Fruit fly (Drosophila melanogaster) whole organism, embryonic: ENCODE results near the gene Gnpat.

ENCODE experiments used
- Atf-2 ChIP-seq: fragments of 200-800 bp; sonication (Bioruptor generic); optimal IDR thresholded peaks from 2 replicates; lab custom pipeline; 2016; ENCODE audit warnings: missing biosample characterization, missing genetic modification characterization
- CG15073 ChIP-seq: fragments of 200-800 bp; sonication (Bioruptor generic); optimal IDR thresholded peaks from 2 replicates; lab custom pipeline; 2016; ENCODE audit warnings: missing biosample characterization, missing genetic modification characterization
- CG15514 ChIP-seq: fragments of 200-800 bp; sonication (Bioruptor generic); optimal IDR thresholded peaks from 3 replicates; lab custom pipeline; 2017; ENCODE audit warnings: missing biosample characterization, missing genetic modification characterization, mild to moderate bottlenecking, moderate library complexity, missing genetic modification reagents
- CG17359 ChIP-seq: fragments of 200-800 bp; sonication (Bioruptor generic); optimal IDR thresholded peaks from 3 replicates; lab custom pipeline; 2018; ENCODE audit warnings: missing biosample characterization, mild to moderate bottlenecking, missing genetic modification characterization, moderate library complexity
- CG17612 ChIP-seq: fragments of 200-800 bp; sonication (Bioruptor generic); IDR thresholded peaks from 2 replicates; pipeline ENCODE4 v1.3.6; 2022; ENCODE audit warnings: missing biosample characterization, missing genetic modification characterization
- CG17802 ChIP-seq: fragments of 200-800 bp; sonication (Bioruptor generic); optimal IDR thresholded peaks from 2 replicates; lab custom pipeline; 2018; ENCODE audit warnings: missing biosample characterization, mild to moderate bottlenecking, missing genetic modification characterization, moderate library complexity
- CG1792 ChIP-seq: fragments of 200-800 bp; sonication (Bioruptor generic); optimal IDR thresholded peaks from 2 replicates; lab custom pipeline; 2016; ENCODE audit warnings: missing biosample characterization, missing genetic modification characterization
- CG18262 ChIP-seq: fragments of 200-800 bp; optimal IDR thresholded peaks from 3 replicates; lab custom pipeline; 2019; ENCODE audit warnings: missing biosample characterization, mild to moderate bottlenecking, missing genetic modification characterization, moderate library complexity
- CG30020 ChIP-seq: fragments of 200-800 bp; optimal IDR thresholded peaks from 2 replicates; lab custom pipeline; 2019; ENCODE audit warnings: missing biosample characterization, mild to moderate bottlenecking, missing genetic modification characterization, moderate library complexity
- CG4820 ChIP-seq: fragments of 200-800 bp; sonication (Bioruptor generic); optimal IDR thresholded peaks from 3 replicates; lab custom pipeline; 2016; ENCODE audit warnings: missing biosample characterization, missing genetic modification characterization
- CG6683 ChIP-seq: fragments of 200-800 bp; sonication (Bioruptor generic); optimal IDR thresholded peaks from 2 replicates; lab custom pipeline; 2017; ENCODE audit warnings: missing biosample characterization, mild to moderate bottlenecking, missing genetic modification characterization, missing genetic modification reagents
- CG6765 ChIP-seq: fragments of 200-800 bp; sonication (Bioruptor generic); optimal IDR thresholded peaks from 3 replicates; lab custom pipeline; 2017; ENCODE audit warnings: missing biosample characterization, mild to moderate bottlenecking, missing genetic modification characterization
- CkIIα-i1 ChIP-seq: fragments of 200-800 bp; sonication (Bioruptor generic); IDR thresholded peaks from 2 replicates; pipeline ENCODE4 v1.3.6; 2022; ENCODE audit warnings: missing biosample characterization, missing genetic modification characterization
- CrebB ChIP-seq: fragments of 200-800 bp; sonication (Bioruptor generic); optimal IDR thresholded peaks from 3 replicates; lab custom pipeline; 2018; ENCODE audit warnings: missing biosample characterization, mild to moderate bottlenecking, missing genetic modification characterization
- Dref ChIP-seq: fragments of 200-800 bp; sonication (Bioruptor generic); IDR thresholded peaks from 2 replicates; pipeline ENCODE4 v1.3.6; 2022; ENCODE audit warnings: missing biosample characterization, missing genetic modification characterization
- ERR ChIP-seq: fragments of 200-800 bp; sonication (Bioruptor generic); optimal IDR thresholded peaks from 2 replicates; lab custom pipeline; 2016; ENCODE audit warnings: missing biosample characterization, missing genetic modification characterization
- H15 ChIP-seq: fragments of 200-800 bp; sonication (Bioruptor generic); IDR thresholded peaks from 3 replicates; pipeline ENCODE4 v1.3.6; 2022; ENCODE audit warnings: missing biosample characterization, missing genetic modification characterization
- H2.0 ChIP-seq: fragments of 200-800 bp; sonication (Bioruptor generic); IDR thresholded peaks from 2 replicates; pipeline ENCODE4 v1.3.6; 2022; ENCODE audit warnings: missing biosample characterization, missing genetic modification characterization
- HLH54F ChIP-seq: fragments of 200-800 bp; sonication (Bioruptor generic); optimal IDR thresholded peaks from 3 replicates; lab custom pipeline; 2016; ENCODE audit warnings: missing biosample characterization, missing genetic modification characterization
- Hmx ChIP-seq: fragments of 200-800 bp; sonication (Bioruptor generic); optimal IDR thresholded peaks from 2 replicates; lab custom pipeline; 2016; ENCODE audit warnings: missing biosample characterization, missing genetic modification characterization
- Kr ChIP-seq: fragments of 200-800 bp; sonication (Bioruptor generic); optimal IDR thresholded peaks from 2 replicates; lab custom pipeline; 2017; ENCODE audit warnings: missing biosample characterization, mild to moderate bottlenecking, missing genetic modification characterization
- Lim3 ChIP-seq: fragments of 200-800 bp; sonication (Bioruptor generic); IDR thresholded peaks from 2 replicates; pipeline ENCODE4 v1.3.6; 2022; ENCODE audit warnings: missing biosample characterization, missing genetic modification characterization
- Nf-YA ChIP-seq: fragments of 200-800 bp; sonication (Bioruptor generic); IDR thresholded peaks from 2 replicates; pipeline ENCODE4 v1.3.6; 2022; ENCODE audit warnings: missing biosample characterization, missing genetic modification characterization
- Nf-YC ChIP-seq: fragments of 200-800 bp; optimal IDR thresholded peaks from 3 replicates; lab custom pipeline; 2019; ENCODE audit warnings: missing biosample characterization, mild to moderate bottlenecking, missing genetic modification characterization, moderate library complexity
- Sin3A ChIP-seq: fragments of >200 bp; optimal IDR thresholded peaks from 2 replicates; lab custom pipeline; 2018
- Sry-β ChIP-seq: fragments of 200-800 bp; sonication (Bioruptor generic); optimal IDR thresholded peaks from 2 replicates; lab custom pipeline; 2018; ENCODE audit warnings: missing biosample characterization, mild to moderate bottlenecking, missing genetic modification characterization, moderate library complexity
- TFAM ChIP-seq: fragments of 200-800 bp; sonication (Bioruptor generic); optimal IDR thresholded peaks from 2 replicates; lab custom pipeline; 2017; ENCODE audit warnings: missing biosample characterization, missing genetic modification characterization, inconsistent platforms
- ab ChIP-seq: fragments of 200-800 bp; sonication (Bioruptor generic); optimal IDR thresholded peaks from 2 replicates; lab custom pipeline; 2016; ENCODE audit warnings: missing biosample characterization, missing genetic modification characterization
- bab2 ChIP-seq: fragments of 200-800 bp; sonication (Bioruptor generic); optimal IDR thresholded peaks from 2 replicates; lab custom pipeline; 2016; ENCODE audit warnings: missing biosample characterization, missing genetic modification characterization
- cad ChIP-seq: fragments of >200 bp; optimal IDR thresholded peaks from 2 replicates; lab custom pipeline; 2017; ENCODE audit warnings: missing biosample characterization, missing genetic modification characterization
- ci ChIP-seq: fragments of 200-800 bp; sonication (Bioruptor generic); IDR thresholded peaks from 3 replicates; pipeline ENCODE4 v1.3.6; 2022; ENCODE audit warnings: missing biosample characterization, missing genetic modification characterization
- dmrt11E ChIP-seq: fragments of 200-800 bp; sonication (Bioruptor generic); optimal IDR thresholded peaks from 3 replicates; lab custom pipeline; 2018; ENCODE audit warnings: missing biosample characterization, mild to moderate bottlenecking, missing genetic modification characterization, moderate library complexity
- ewg ChIP-seq: fragments of 200-800 bp; sonication (Bioruptor generic); optimal IDR thresholded peaks from 3 replicates; lab custom pipeline; 2017; ENCODE audit warnings: mild to moderate bottlenecking, missing biosample characterization, missing genetic modification reagents, missing genetic modification characterization
- fd96Cb ChIP-seq: fragments of 200-800 bp; sonication (Bioruptor generic); optimal IDR thresholded peaks from 2 replicates; lab custom pipeline; 2018; ENCODE audit warnings: missing biosample characterization, mild to moderate bottlenecking, missing genetic modification characterization, moderate library complexity
- grn ChIP-seq: fragments of 200-800 bp; sonication (Bioruptor generic); optimal IDR thresholded peaks from 3 replicates; lab custom pipeline; 2017; ENCODE audit warnings: missing biosample characterization, missing genetic modification characterization
- h ChIP-seq: fragments of >200 bp; optimal IDR thresholded peaks from 2 replicates; lab custom pipeline; 2017
- her ChIP-seq: fragments of 200-800 bp; sonication (Bioruptor generic); optimal IDR thresholded peaks from 2 replicates; lab custom pipeline; 2016; ENCODE audit warnings: missing biosample characterization, missing genetic modification characterization
- nau ChIP-seq: fragments of 200-800 bp; sonication (Bioruptor generic); optimal IDR thresholded peaks from 3 replicates; lab custom pipeline; 2017; ENCODE audit warnings: missing biosample characterization, mild to moderate bottlenecking, missing genetic modification characterization, missing genetic modification reagents
- onecut ChIP-seq: fragments of 200-800 bp; sonication (Bioruptor generic); IDR thresholded peaks from 2 replicates; pipeline ENCODE4 v1.3.6; 2022; ENCODE audit warnings: missing biosample characterization, missing genetic modification characterization
- otp ChIP-seq: fragments of 200-800 bp; sonication (Bioruptor generic); IDR thresholded peaks from 3 replicates; pipeline ENCODE4, ENCODE4 v1.3.6; 2022; ENCODE audit warnings: missing biosample characterization, missing genetic modification characterization
- pb ChIP-seq: fragments of 200-800 bp; sonication (Bioruptor generic); optimal IDR thresholded peaks from 3 replicates; lab custom pipeline; 2016; ENCODE audit warnings: missing biosample characterization, missing genetic modification characterization
- pfk ChIP-seq: fragments of 200-800 bp; sonication (Bioruptor generic); optimal IDR thresholded peaks from 2 replicates; lab custom pipeline; 2018; ENCODE audit warnings: missing biosample characterization, mild to moderate bottlenecking, missing genetic modification characterization, moderate library complexity
- pnt ChIP-seq: fragments of 200-800 bp; sonication (Bioruptor generic); optimal IDR thresholded peaks from 3 replicates; lab custom pipeline; 2016; ENCODE audit warnings: missing biosample characterization, missing genetic modification characterization
- ranshi ChIP-seq: fragments of 200-800 bp; sonication (Bioruptor generic); IDR thresholded peaks from 2 replicates; pipeline ENCODE4 v1.3.6; 2022; ENCODE audit warnings: missing biosample characterization, missing genetic modification characterization
- ro ChIP-seq: fragments of 200-800 bp; sonication (Bioruptor generic); IDR thresholded peaks from 2 replicates; pipeline ENCODE4 v1.3.6; 2022; ENCODE audit warnings: missing biosample characterization, missing genetic modification characterization
- sc ChIP-seq, 3 experiments: fragments of >200 bp in 2 of 3; fragments of 200-800 bp in 1 of 3; sonication (Bioruptor generic) in 1 of 3; optimal IDR thresholded peaks; 2 replicates in 2 of 3; 3 replicates in 1 of 3; lab custom pipeline; 2017; ENCODE audit warnings: mild to moderate bottlenecking in 1 of 3, missing biosample characterization in 1 of 3, missing genetic modification characterization in 1 of 3, missing genetic modification reagents in 1 of 3
- slbo ChIP-seq: fragments of 200-800 bp; sonication (Bioruptor generic); IDR thresholded peaks from 2 replicates; pipeline ENCODE4 v1.3.6; 2022; ENCODE audit warnings: missing biosample characterization, missing genetic modification characterization
- tgo ChIP-seq: fragments of 200-800 bp; sonication (Bioruptor generic); IDR thresholded peaks from 3 replicates; pipeline ENCODE4 v1.3.6; 2022; ENCODE audit warnings: missing biosample characterization, missing genetic modification characterization
- trem ChIP-seq: fragments of 200-800 bp; optimal IDR thresholded peaks from 3 replicates; lab custom pipeline; 2019; ENCODE audit warnings: missing biosample characterization, mild to moderate bottlenecking, missing genetic modification characterization, moderate library complexity
- ttk ChIP-seq: fragments of 200-800 bp; sonication (Bioruptor generic); IDR thresholded peaks from 2 replicates; pipeline ENCODE4 v2.1.2; 2022; ENCODE audit warnings: missing biosample characterization, missing genetic modification characterization
- tx ChIP-seq: fragments of 200-800 bp; sonication (Bioruptor generic); optimal IDR thresholded peaks from 2 replicates; lab custom pipeline; 2016; ENCODE audit warnings: missing biosample characterization, missing genetic modification characterization
- vfl ChIP-seq: fragments of 200-800 bp; sonication (Bioruptor generic); optimal IDR thresholded peaks from 2 replicates; lab custom pipeline; 2016; ENCODE audit warnings: missing biosample characterization, missing genetic modification characterization
- wek ChIP-seq: fragments of 200-800 bp; sonication (Bioruptor generic); optimal IDR thresholded peaks from 3 replicates; lab custom pipeline; 2018; ENCODE audit warnings: missing biosample characterization, mild to moderate bottlenecking, missing genetic modification characterization, moderate library complexity

Gnpat gene

DNA sequence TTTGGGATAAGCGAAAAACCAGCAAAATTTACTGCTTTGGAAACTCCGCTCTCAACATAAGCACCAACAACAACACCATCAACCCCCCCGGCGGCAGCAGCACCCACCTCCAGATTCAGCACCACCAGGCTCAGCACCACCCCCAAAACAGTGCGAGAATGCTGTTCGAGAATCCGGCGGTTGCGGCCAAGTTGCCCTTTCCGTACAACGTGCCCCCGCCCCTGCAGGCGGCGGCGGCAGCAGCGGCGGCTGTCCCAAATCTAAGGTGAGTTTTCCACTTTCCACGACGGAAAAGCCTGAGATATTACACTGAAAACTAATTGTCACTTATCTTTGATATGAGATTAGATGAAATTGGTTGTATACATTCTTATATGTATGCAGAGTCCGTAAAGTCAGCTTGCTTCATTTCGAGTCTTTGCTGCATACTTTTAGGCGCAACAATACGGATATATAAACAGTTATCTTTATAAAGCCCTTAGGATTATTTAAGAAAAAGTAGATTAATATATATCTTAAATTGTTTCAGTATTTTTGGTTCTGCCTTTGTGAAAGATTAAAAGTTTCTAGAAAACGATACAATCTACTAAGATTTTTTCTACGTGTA lies 28.8 kb upstream of the Gnpat start:
- no peak for TF ChIP-seq ERR (GFP tag; lab: Kevin White, UChicago)
- TF ChIP-seq CkIIα-i1: no peak
- no peak for TF ChIP-seq her (GFP tag; lab: Kevin White, UChicago)
- no peak for TF ChIP-seq CG17802 (tag; lab: Kevin White, UChicago)
- no peak for TF ChIP-seq grn (GFP tag; lab: Kevin White, UChicago)
- no peak for TF ChIP-seq sc (optimal IDR thresholded peaks at IDR 0.05; lab: Kevin White, UChicago)
- peak; percentile 24 for TF ChIP-seq sc (GFP tag; optimal IDR thresholded peaks at IDR 0.05; lab: Kevin White, UChicago)
- no peak for TF ChIP-seq vfl (GFP tag; lab: Kevin White, UChicago)
- TF ChIP-seq Dref (GFP tag; lab: Robert Waterston, UW): no peak
- TF ChIP-seq CG6683 (GFP tag; lab: Kevin White, UChicago): no peak
- TF ChIP-seq cad (GFP tag; lab: Kevin White, UChicago): no peak
- TF ChIP-seq CG30020 (tag; lab: Kevin White, UChicago): no peak
- TF ChIP-seq ttk (GFP tag; lab: Robert Waterston, UW): no peak
- TF ChIP-seq ranshi: no peak
- TF ChIP-seq otp (GFP tag; lab: Robert Waterston, UW): no peak
- no peak for TF ChIP-seq Sin3A (lab: Kevin White, UChicago)
- no peak for TF ChIP-seq CG6765
- TF ChIP-seq ci (GFP tag; lab: Robert Waterston, UW): no peak
- TF ChIP-seq slbo (GFP tag; lab: Robert Waterston, UW): no peak
- TF ChIP-seq CG4820 (GFP tag; lab: Kevin White, UChicago): no peak
- no peak for TF ChIP-seq CG1792 (GFP tag; lab: Kevin White, UChicago)
- TF ChIP-seq ewg (GFP tag; lab: Kevin White, UChicago): peak; percentile 0
- TF ChIP-seq trem: peak; percentile 7
- no peak for TF ChIP-seq bab2 (GFP tag; lab: Kevin White, UChicago)
- TF ChIP-seq H2.0 (GFP tag; lab: Robert Waterston, UW): no peak
- TF ChIP-seq H15 (GFP tag; lab: Robert Waterston, UW): no peak
- no peak for TF ChIP-seq wek (GFP tag; lab: Kevin White, UChicago)
- TF ChIP-seq fd96Cb (tag; lab: Kevin White, UChicago): peak; percentile 23
- no peak for TF ChIP-seq ab (GFP tag; lab: Kevin White, UChicago)
- TF ChIP-seq CrebB (tag; lab: Kevin White, UChicago): no peak
- no peak for TF ChIP-seq TFAM (GFP tag; lab: Kevin White, UChicago)
- TF ChIP-seq nau (GFP tag; lab: Kevin White, UChicago): peak; percentile 0
- TF ChIP-seq pfk: no peak
- TF ChIP-seq CG18262 (tag; lab: Kevin White, UChicago): peak; percentile 56
- no peak for TF ChIP-seq pb
- TF ChIP-seq Kr: no peak
- TF ChIP-seq ro (GFP tag; lab: Robert Waterston, UW): no peak
- no peak for TF ChIP-seq CG15514
- TF ChIP-seq onecut (GFP tag; lab: Robert Waterston, UW): no peak
- no peak for TF ChIP-seq tx (GFP tag; lab: Kevin White, UChicago)
- TF ChIP-seq CG17612: no peak
- no peak for TF ChIP-seq Nf-YA (GFP tag; lab: Robert Waterston, UW)
- no peak for TF ChIP-seq Sry-β (GFP tag; lab: Kevin White, UChicago)
- TF ChIP-seq tgo: no peak
- TF ChIP-seq CG17359 (tag; lab: Kevin White, UChicago): peak; percentile 23
- no peak for TF ChIP-seq Nf-YC (tag; lab: Kevin White, UChicago)
- no peak for TF ChIP-seq CG15073 (GFP tag; lab: Kevin White, UChicago)
- no peak for TF ChIP-seq Atf-2 (GFP tag; lab: Kevin White, UChicago)
- no peak for TF ChIP-seq pnt (GFP tag; lab: Kevin White, UChicago)
- no peak for TF ChIP-seq HLH54F (GFP tag; lab: Kevin White, UChicago)
- peak; percentile 29 for TF ChIP-seq dmrt11E (tag; lab: Kevin White, UChicago)
- TF ChIP-seq Lim3: no peak
- TF ChIP-seq h (lab: Kevin White, UChicago): no peak
- TF ChIP-seq Hmx (GFP tag; lab: Kevin White, UChicago): no peak
